Fruit fly (Drosophila melanogaster) whole organism, embryonic: ENCODE results near the gene CG5937.

Experiments used
- ATbp ChIP-seq: fragments of 200-800 bp; sonication (Bioruptor generic); optimal IDR thresholded peaks from 2 replicates; lab custom pipeline; 2017; ENCODE audit warnings: missing biosample characterization, mild to moderate bottlenecking, missing genetic modification characterization, missing genetic modification reagents
- BtbVII ChIP-seq: fragments of 200-800 bp; sonication (Bioruptor generic); optimal IDR thresholded peaks from 3 replicates; lab custom pipeline; 2017; ENCODE audit warnings: missing biosample characterization, mild to moderate bottlenecking, missing genetic modification characterization
- CG10321 ChIP-seq: fragments of 200-800 bp; sonication (Bioruptor generic); IDR thresholded peaks from 2 replicates; pipeline ENCODE4 v1.3.6; 2022; ENCODE audit warnings: missing biosample characterization, missing genetic modification characterization
- CG12155 ChIP-seq: fragments of 200-800 bp; sonication (Bioruptor generic); optimal IDR thresholded peaks from 3 replicates; lab custom pipeline; 2016; ENCODE audit warnings: missing biosample characterization, missing genetic modification characterization
- CG13424 ChIP-seq: fragments of 200-800 bp; sonication (Bioruptor generic); optimal IDR thresholded peaks from 2 replicates; lab custom pipeline; 2019; ENCODE audit warnings: missing biosample characterization, mild to moderate bottlenecking, missing genetic modification characterization, moderate library complexity
- CG13624 ChIP-seq: fragments of 200-800 bp; sonication (Bioruptor generic); optimal IDR thresholded peaks from 2 replicates; lab custom pipeline; 2016; ENCODE audit warnings: missing biosample characterization, missing genetic modification characterization
- CG14667 ChIP-seq: fragments of 200-800 bp; sonication (Bioruptor generic); IDR thresholded peaks from 2 replicates; pipeline ENCODE4 v1.3.6; 2022; ENCODE audit warnings: missing biosample characterization, missing genetic modification characterization
- CG17186 ChIP-seq: fragments of 200-800 bp; sonication (Bioruptor generic); optimal IDR thresholded peaks from 3 replicates; lab custom pipeline; 2017; ENCODE audit warnings: missing biosample characterization, missing genetic modification reagents, missing genetic modification characterization
- CG17328 ChIP-seq: fragments of 200-800 bp; sonication (Bioruptor generic); IDR thresholded peaks from 2 replicates; pipeline ENCODE4 v1.3.6; 2022; ENCODE audit warnings: missing biosample characterization, missing genetic modification characterization
- CG18476 ChIP-seq: fragments of 200-800 bp; sonication (Bioruptor generic); optimal IDR thresholded peaks from 2 replicates; lab custom pipeline; 2016; ENCODE audit warnings: missing biosample characterization, mild to moderate bottlenecking, missing genetic modification characterization
- CG31441 ChIP-seq: fragments of 200-800 bp; sonication (Bioruptor generic); IDR thresholded peaks from 2 replicates; pipeline ENCODE4 v1.3.6; 2022; ENCODE audit warnings: missing biosample characterization, missing genetic modification characterization
- CG34376 ChIP-seq: fragments of 200-800 bp; sonication (Bioruptor generic); optimal IDR thresholded peaks from 2 replicates; lab custom pipeline; 2018; ENCODE audit warnings: missing biosample characterization, mild to moderate bottlenecking, missing genetic modification characterization
- CG4328 ChIP-seq: fragments of 200-800 bp; sonication (Bioruptor generic); optimal IDR thresholded peaks from 3 replicates; lab custom pipeline; 2017; ENCODE audit warnings: missing biosample characterization, missing genetic modification reagents, missing genetic modification characterization
- CG4854 ChIP-seq: fragments of 200-800 bp; sonication (Bioruptor generic); optimal IDR thresholded peaks from 2 replicates; lab custom pipeline; 2016; ENCODE audit warnings: missing biosample characterization, missing genetic modification characterization, inconsistent platforms
- CG6272 ChIP-seq: fragments of 200-800 bp; sonication (Bioruptor generic); IDR thresholded peaks from 2 replicates; pipeline ENCODE4 v1.3.6; 2022; ENCODE audit warnings: missing biosample characterization, missing genetic modification characterization
- CG7839 ChIP-seq: fragments of 200-800 bp; sonication (Bioruptor generic); optimal IDR thresholded peaks from 3 replicates; lab custom pipeline; 2018; ENCODE audit warnings: missing biosample characterization, mild to moderate bottlenecking, missing genetic modification characterization, moderate library complexity
- CG8765 ChIP-seq: fragments of 200-800 bp; sonication (Bioruptor generic); IDR thresholded peaks from 2 replicates; pipeline ENCODE4 v1.3.6; 2022; ENCODE audit warnings: missing biosample characterization, missing genetic modification characterization
- CHES-1-like ChIP-seq: fragments of 200-800 bp; sonication (Bioruptor generic); optimal IDR thresholded peaks from 2 replicates; lab custom pipeline; 2016; ENCODE audit warnings: missing biosample characterization, missing genetic modification characterization
- D19A ChIP-seq: fragments of 200-800 bp; optimal IDR thresholded peaks from 3 replicates; lab custom pipeline; 2019; ENCODE audit warnings: missing biosample characterization, mild to moderate bottlenecking, missing genetic modification characterization, moderate library complexity
- ERR ChIP-seq: fragments of 200-800 bp; sonication (Bioruptor generic); optimal IDR thresholded peaks from 2 replicates; lab custom pipeline; 2016; ENCODE audit warnings: missing biosample characterization, missing genetic modification characterization
- Gsc ChIP-seq: fragments of 200-800 bp; sonication (Bioruptor generic); IDR thresholded peaks from 2 replicates; pipeline ENCODE4 v1.3.6; 2022; ENCODE audit warnings: missing biosample characterization, missing genetic modification characterization
- HLH54F ChIP-seq: fragments of 200-800 bp; sonication (Bioruptor generic); optimal IDR thresholded peaks from 3 replicates; lab custom pipeline; 2016; ENCODE audit warnings: missing biosample characterization, missing genetic modification characterization
- Hand ChIP-seq: fragments of 200-800 bp; sonication (Bioruptor generic); optimal IDR thresholded peaks from 2 replicates; lab custom pipeline; 2017; ENCODE audit warnings: mild to moderate bottlenecking, missing biosample characterization, missing genetic modification reagents, missing genetic modification characterization
- Lhr ChIP-seq: fragments of 200-800 bp; sonication (Bioruptor generic); optimal IDR thresholded peaks from 3 replicates; lab custom pipeline; 2017; ENCODE audit warnings: mild to moderate bottlenecking, missing biosample characterization, missing genetic modification reagents, missing genetic modification characterization
- Max ChIP-seq: fragments of 200-800 bp; sonication (Bioruptor generic); optimal IDR thresholded peaks from 2 replicates; lab custom pipeline; 2016; ENCODE audit warnings: missing biosample characterization, mild to moderate bottlenecking, missing genetic modification characterization
- NK7.1 ChIP-seq: fragments of 200-800 bp; sonication (Bioruptor generic); optimal IDR thresholded peaks from 3 replicates; lab custom pipeline; 2016; ENCODE audit warnings: missing biosample characterization, missing genetic modification characterization
- Neu2 ChIP-seq: fragments of 200-800 bp; sonication (Bioruptor generic); optimal IDR thresholded peaks from 3 replicates; lab custom pipeline; 2016; ENCODE audit warnings: missing biosample characterization, missing genetic modification characterization, borderline replicate concordance
- Nf-YB ChIP-seq: fragments of 200-800 bp; sonication (Bioruptor generic); optimal IDR thresholded peaks from 3 replicates; lab custom pipeline; 2019; ENCODE audit warnings: missing biosample characterization, mild to moderate bottlenecking, missing genetic modification characterization, moderate library complexity
- Optix ChIP-seq: fragments of 200-800 bp; sonication (Bioruptor generic); IDR thresholded peaks from 3 replicates; pipeline ENCODE4 v1.3.6; 2022; ENCODE audit warnings: missing biosample characterization, missing genetic modification characterization
- Sry-β ChIP-seq: fragments of 200-800 bp; sonication (Bioruptor generic); optimal IDR thresholded peaks from 2 replicates; lab custom pipeline; 2018; ENCODE audit warnings: missing biosample characterization, mild to moderate bottlenecking, missing genetic modification characterization, moderate library complexity
- ara ChIP-seq: fragments of 200-800 bp; sonication (Bioruptor generic); IDR thresholded peaks from 2 replicates; pipeline ENCODE4 v1.3.6; 2022; ENCODE audit warnings: missing biosample characterization, missing genetic modification characterization
- bab2 ChIP-seq: fragments of 200-800 bp; sonication (Bioruptor generic); optimal IDR thresholded peaks from 2 replicates; lab custom pipeline; 2016; ENCODE audit warnings: missing biosample characterization, missing genetic modification characterization
- ci ChIP-seq: fragments of 200-800 bp; sonication (Bioruptor generic); IDR thresholded peaks from 3 replicates; pipeline ENCODE4 v1.3.6; 2022; ENCODE audit warnings: missing biosample characterization, missing genetic modification characterization
- esg ChIP-seq: fragments of 200-800 bp; sonication (Bioruptor generic); conservative IDR thresholded peaks from 2 replicates; pipeline ENCODE4 v1.3.6; 2022; ENCODE audit warnings: missing biosample characterization, missing genetic modification characterization
- fd102C ChIP-seq: fragments of 200-800 bp; sonication (Bioruptor generic); optimal IDR thresholded peaks from 2 replicates; lab custom pipeline; 2018; ENCODE audit warnings: missing biosample characterization, mild to moderate bottlenecking, missing genetic modification characterization, moderate library complexity
- ftz-f1 ChIP-seq: fragments of 200-800 bp; sonication (Bioruptor generic); optimal IDR thresholded peaks from 2 replicates; lab custom pipeline; 2016; ENCODE audit warnings: missing biosample characterization, missing genetic modification characterization
- jumu ChIP-seq: fragments of 200-800 bp; sonication (Bioruptor generic); optimal IDR thresholded peaks from 3 replicates; lab custom pipeline; 2016; ENCODE audit warnings: missing biosample characterization, missing genetic modification characterization
- kni ChIP-seq: fragments of 200-800 bp; sonication (Bioruptor generic); optimal IDR thresholded peaks from 3 replicates; lab custom pipeline; 2017; ENCODE audit warnings: mild to moderate bottlenecking, missing biosample characterization, missing genetic modification reagents, missing genetic modification characterization
- lov ChIP-seq, 2 experiments: fragments of 200-800 bp in 1 of 2; fragments of >200 bp in 1 of 2; sonication (Bioruptor generic) in 1 of 2; IDR thresholded peaks in 1 of 2; optimal IDR thresholded peaks in 1 of 2; 2 replicates in 1 of 2; 3 replicates in 1 of 2; pipeline versions ENCODE4 v1.3.6 to Lab custom; 2017 to 2022; ENCODE audit warnings: missing biosample characterization in 1 of 2, missing genetic modification characterization in 1 of 2
- otp ChIP-seq: fragments of 200-800 bp; sonication (Bioruptor generic); IDR thresholded peaks from 3 replicates; pipeline ENCODE4, ENCODE4 v1.3.6; 2022; ENCODE audit warnings: missing biosample characterization, missing genetic modification characterization
- pb ChIP-seq: fragments of 200-800 bp; sonication (Bioruptor generic); optimal IDR thresholded peaks from 3 replicates; lab custom pipeline; 2016; ENCODE audit warnings: missing biosample characterization, missing genetic modification characterization
- prd ChIP-seq, 3 experiments: fragments of >200 bp in 2 of 3; fragments of 200-800 bp in 1 of 3; sonication (Bioruptor generic) in 1 of 3; optimal IDR thresholded peaks in 2 of 3; IDR thresholded peaks in 1 of 3; 2 replicates in 2 of 3; 3 replicates in 1 of 3; pipeline versions ENCODE4 v1.3.6 to Lab custom; 2017 to 2022; ENCODE audit warnings: missing biosample characterization in 1 of 3, missing genetic modification characterization in 1 of 3
- pros ChIP-seq: fragments of 200-800 bp; sonication (Bioruptor generic); optimal IDR thresholded peaks from 3 replicates; lab custom pipeline; 2019; ENCODE audit warnings: missing biosample characterization, mild to moderate bottlenecking, missing genetic modification characterization, moderate library complexity
- pzg ChIP-seq: fragments of 200-800 bp; sonication (Bioruptor generic); optimal IDR thresholded peaks from 3 replicates; lab custom pipeline; 2018; ENCODE audit warnings: missing biosample characterization, mild to moderate bottlenecking, missing genetic modification characterization, moderate library complexity
- sim ChIP-seq: fragments of 200-800 bp; sonication (Bioruptor generic); IDR thresholded peaks from 2 replicates; pipeline ENCODE4 v1.3.6; 2022; ENCODE audit warnings: missing biosample characterization, missing genetic modification characterization
- toy ChIP-seq: fragments of 200-800 bp; sonication (Bioruptor generic); IDR thresholded peaks from 2 replicates; pipeline ENCODE4 v1.3.6; 2022; ENCODE audit warnings: missing biosample characterization, missing genetic modification characterization
- usp ChIP-seq: fragments of >200 bp; optimal IDR thresholded peaks from 2 replicates; lab custom pipeline; 2017; ENCODE audit warnings: missing biosample characterization, missing genetic modification characterization
- z ChIP-seq: fragments of 200-800 bp; sonication (Bioruptor generic); IDR thresholded peaks from 3 replicates; pipeline ENCODE4 v1.3.6; 2022; ENCODE audit warnings: missing biosample characterization, missing genetic modification characterization

The CG5937 gene

dm6 chrX:6090809-6091667 is 51.2 kb downstream of the CG5937 start, which contains the start of the genes Nep1 and Mipp2 (continued):
- TF ChIP-seq CG4854 (GFP tag; lab: Kevin White, UChicago) (no peak), Nf-YB (GFP tag; lab: Kevin White, UChicago) (no peak), CG34376 (GFP tag; lab: Kevin White, UChicago) (peak; percentile 8), CG12155 (GFP tag; lab: Kevin White, UChicago) (peak; percentile 0), lov (optimal IDR thresholded peaks at IDR 0.05; lab: Kevin White, UChicago) (no peak), lov (GFP tag; IDR thresholded peaks at IDR 0.05; lab: Robert Waterston, UW) (no peak), ftz-f1 (GFP tag; lab: Kevin White, UChicago) (no peak), Gsc (GFP tag; lab: Robert Waterston, UW) (no peak), Optix (no peak), bab2 (GFP tag; lab: Kevin White, UChicago) (peak; percentile 53), CG8765 (peak; percentile 51), Max (GFP tag; lab: Kevin White, UChicago) (no peak), CG31441 (no peak), ATbp (peak; percentile 11), usp (GFP tag; lab: Kevin White, UChicago) (no peak), CG17186 (GFP tag; lab: Kevin White, UChicago) (no peak), CG10321 (GFP tag; lab: Robert Waterston, UW) (no peak), pb (no peak), NK7.1 (GFP tag; lab: Kevin White, UChicago) (no peak), D19A (tag; lab: Kevin White, UChicago) (no peak), CG18476 (GFP tag; lab: Kevin White, UChicago) (no peak), BtbVII (GFP tag; lab: Kevin White, UChicago) (peak; percentile 17), pzg (GFP tag; lab: Kevin White, UChicago) (peak; percentile 25), CHES-1-like (peak; percentile 40), esg (0 out of 2 replicates have a peak, but pooled peaks have one; percentile 23), CG13624 (GFP tag; lab: Kevin White, UChicago) (no peak), CG4328 (GFP tag; lab: Kevin White, UChicago) (no peak), ara (GFP tag; lab: Robert Waterston, UW) (no peak), jumu (peak; percentile 59), prd (optimal IDR thresholded peaks at IDR 0.05; lab: Kevin White, UChicago) (no peak), prd (GFP tag; IDR thresholded peaks at IDR 0.05; lab: Robert Waterston, UW) (peak; percentile 51; the same call in 1 of the 3 replicates), pros (GFP tag; lab: Kevin White, UChicago) (no peak), ci (GFP tag; lab: Robert Waterston, UW) (peak; percentile 67), otp (no peak), toy (no peak), Hand (no peak), fd102C (GFP tag; lab: Kevin White, UChicago) (no peak), HLH54F (no peak), CG7839 (tag; lab: Kevin White, UChicago) (peak; percentile 64), ERR (GFP tag; lab: Kevin White, UChicago) (no peak), Neu2 (GFP tag; lab: Kevin White, UChicago) (no peak), z (GFP tag; lab: Robert Waterston, UW) (no peak), sim (GFP tag; lab: Robert Waterston, UW) (no peak), kni (GFP tag; lab: Kevin White, UChicago) (no peak), CG14667 (GFP tag; lab: Robert Waterston, UW) (peak; percentile 28; the same call in 1 of the 2 replicates), CG6272 (GFP tag; lab: Robert Waterston, UW) (no peak), CG17328 (GFP tag; lab: Robert Waterston, UW) (peak; percentile 25; the same call in 1 of the 2 replicates), CG13424 (tag; lab: Kevin White, UChicago) (peak; percentile 44), Lhr (GFP tag; lab: Kevin White, UChicago) (no peak), Sry-β (no peak)
